Fruit fly (Drosophila melanogaster) whole organism, prepupa: Measurements from ENCODE around the gene Iml1.
A peak's percentile ranks its signal among the peaks of the same experiment; 100 is the strongest.

Experiments used
- CG15336 ChIP-seq: fragments of 200-800 bp; sonication (Bioruptor generic); IDR thresholded peaks from 2 replicates; pipeline ENCODE4 v1.3.6; 2022; ENCODE audit warnings: missing biosample characterization, missing genetic modification characterization
- CG1621 ChIP-seq: fragments of 200-800 bp; sonication (Bioruptor generic); optimal IDR thresholded peaks from 3 replicates; lab custom pipeline; 2018; ENCODE audit warnings: missing biosample characterization, mild to moderate bottlenecking, missing genetic modification characterization
- CG31627 ChIP-seq: fragments of 200-800 bp; sonication (Bioruptor generic); optimal IDR thresholded peaks from 3 replicates; lab custom pipeline; 2016; ENCODE audit warnings: missing biosample characterization, missing genetic modification characterization
- CG3919 ChIP-seq: fragments of 200-800 bp; sonication (Bioruptor generic); optimal IDR thresholded peaks from 3 replicates; lab custom pipeline; 2016; ENCODE audit warnings: missing biosample characterization, missing genetic modification characterization
- CG6792 ChIP-seq: fragments of 200-800 bp; sonication (Bioruptor generic); optimal IDR thresholded peaks from 3 replicates; lab custom pipeline; 2016; ENCODE audit warnings: missing biosample characterization, missing genetic modification characterization
- CG6808 ChIP-seq: fragments of 200-800 bp; sonication (Bioruptor generic); optimal IDR thresholded peaks from 3 replicates; lab custom pipeline; 2017; ENCODE audit warnings: missing biosample characterization, missing genetic modification characterization, mild to moderate bottlenecking, moderate library complexity, missing genetic modification reagents
- CG7368 ChIP-seq: fragments of 200-800 bp; sonication (Bioruptor generic); optimal IDR thresholded peaks from 3 replicates; lab custom pipeline; 2016; ENCODE audit warnings: missing biosample characterization, missing genetic modification characterization
- CG8319 ChIP-seq: fragments of 200-800 bp; sonication (Bioruptor generic); optimal IDR thresholded peaks from 3 replicates; lab custom pipeline; 2016; ENCODE audit warnings: missing biosample characterization, missing genetic modification characterization
- Eip75B ChIP-seq: fragments of 200-800 bp; sonication (Bioruptor generic); optimal IDR thresholded peaks from 3 replicates; lab custom pipeline; 2016; ENCODE audit warnings: missing biosample characterization, missing genetic modification characterization
- Eip93F ChIP-seq: fragments of 200-800 bp; sonication (Bioruptor generic); optimal IDR thresholded peaks from 2 replicates; lab custom pipeline; 2016; ENCODE audit warnings: missing biosample characterization, mild to moderate bottlenecking, missing genetic modification characterization
- Ets96B ChIP-seq: fragments of 200-800 bp; optimal IDR thresholded peaks from 2 replicates; lab custom pipeline; 2019; ENCODE audit warnings: missing biosample characterization, mild to moderate bottlenecking, missing genetic modification characterization, moderate library complexity
- Hr38 ChIP-seq: sonication (Bioruptor generic); optimal IDR thresholded peaks from 2 replicates; lab custom pipeline; 2016; ENCODE audit warnings: missing biosample characterization, missing genetic modification characterization
- Hr39 ChIP-seq: fragments of 200-800 bp; sonication (Bioruptor generic); optimal IDR thresholded peaks from 2 replicates; lab custom pipeline; 2016; ENCODE audit warnings: missing biosample characterization, missing genetic modification characterization
- Smox ChIP-seq: fragments of 200-800 bp; sonication (Bioruptor generic); optimal IDR thresholded peaks from 3 replicates; lab custom pipeline; 2016; ENCODE audit warnings: missing biosample characterization, missing genetic modification characterization
- Sox15 ChIP-seq: fragments of 200-800 bp; sonication (Bioruptor generic); optimal IDR thresholded peaks from 3 replicates; lab custom pipeline; 2016; ENCODE audit warnings: missing biosample characterization, missing genetic modification characterization
- acj6 ChIP-seq: fragments of 200-800 bp; sonication (Bioruptor generic); optimal IDR thresholded peaks from 3 replicates; lab custom pipeline; 2016; ENCODE audit warnings: missing biosample characterization, missing genetic modification characterization
- cyc ChIP-seq: fragments of 200-800 bp; sonication (Bioruptor generic); optimal IDR thresholded peaks from 3 replicates; lab custom pipeline; 2016; ENCODE audit warnings: missing biosample characterization, missing genetic modification characterization
- fkh ChIP-seq: fragments of 200-800 bp; sonication (Bioruptor generic); optimal IDR thresholded peaks from 3 replicates; lab custom pipeline; 2017; ENCODE audit warnings: missing biosample characterization, mild to moderate bottlenecking, missing genetic modification characterization, moderate library complexity
- net ChIP-seq: fragments of 200-800 bp; sonication (Bioruptor generic); optimal IDR thresholded peaks from 3 replicates; lab custom pipeline; 2016; ENCODE audit warnings: missing biosample characterization, missing genetic modification characterization
- ss ChIP-seq, 2 experiments: fragments of 200-800 bp; sonication (Bioruptor generic); optimal IDR thresholded peaks; 2 replicates in 1 of 2; 3 replicates in 1 of 2; lab custom pipeline; 2017 to 2018; ENCODE audit warnings: mild to moderate bottlenecking in 2 of 2, missing biosample characterization in 2 of 2, missing genetic modification characterization in 2 of 2, moderate library complexity in 1 of 2
- svp ChIP-seq: fragments of 200-800 bp; sonication (Bioruptor generic); peaks from one replicate; lab custom pipeline; 2016; ENCODE audit warnings: missing biosample characterization, missing genetic modification characterization

The Iml1 gene

dm6 chr3L:1478998-1479680, 54.7 kb downstream of the Iml1 start (continued):
- TF ChIP-seq CG6808 = peak; percentile 35
- peak; percentile 2 for TF ChIP-seq Sox15 (GFP tag; lab: Kevin White, UChicago)
- TF ChIP-seq CG8319 (GFP tag; lab: Kevin White, UChicago) = peak; percentile 6
- peak; percentile 62 for TF ChIP-seq CG1621 (tag; lab: Kevin White, UChicago)
- no peak for TF ChIP-seq Hr38 (GFP tag; lab: Kevin White, UChicago)
- TF ChIP-seq CG15336 (GFP tag; lab: Robert Waterston, UW) = peak; percentile 48
- no peak for TF ChIP-seq ss (GFP tag; optimal IDR thresholded peaks at IDR 0.05; lab: Kevin White, UChicago)
- TF ChIP-seq Eip75B (GFP tag; lab: Kevin White, UChicago) = peak; percentile 31
- TF ChIP-seq CG3919 (GFP tag; lab: Kevin White, UChicago) = peak; percentile 42
- peak; percentile 38 for TF ChIP-seq Smox
- TF ChIP-seq CG6792 = peak; percentile 45
- TF ChIP-seq CG7368 = no peak
- TF ChIP-seq Ets96B (tag; lab: Kevin White, UChicago) = peak; percentile 38
- TF ChIP-seq, all 60 proteins: peak for 41

DNA sequence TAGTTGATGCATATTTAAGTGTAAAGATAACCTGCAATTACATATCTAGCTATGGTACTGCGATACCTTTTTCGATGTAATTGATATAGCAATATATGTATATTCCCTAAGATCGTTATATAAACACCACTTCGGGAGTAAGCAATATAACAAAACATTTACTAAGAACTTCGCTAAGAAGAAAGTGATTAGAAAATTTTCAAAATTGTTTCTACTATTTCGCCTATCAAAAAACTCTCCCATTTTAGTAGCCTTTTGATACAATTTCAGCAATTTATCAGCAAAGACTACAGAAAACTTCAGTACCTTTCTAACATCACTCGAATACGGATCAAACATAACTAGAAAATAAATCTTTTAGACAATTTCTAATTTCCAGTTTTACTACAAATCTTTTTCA, 56.5 kb downstream of the Iml1 start, which contains the start of gene robl62A:
Gene robl62A (plus strand): TSS at position 301 of the 400 bp plus-strand sequence.
- TF ChIP-seq CG3919 (GFP tag; lab: Kevin White, UChicago) (no peak), Eip93F (GFP tag; lab: Kevin White, UChicago) (no peak), acj6 (GFP tag; lab: Kevin White, UChicago) (no peak), Hr38 (GFP tag; lab: Kevin White, UChicago) (no peak), CG6792 (no peak), fkh (GFP tag; lab: Kevin White, UChicago) (no peak), Ets96B (tag; lab: Kevin White, UChicago) (no peak), ss (GFP tag; optimal IDR thresholded peaks at IDR 0.05; lab: Kevin White, UChicago) (no peak), CG31627 (no peak), net (GFP tag; lab: Kevin White, UChicago) (no peak), Eip75B (GFP tag; lab: Kevin White, UChicago) (no peak), CG7368 (no peak)

DNA sequence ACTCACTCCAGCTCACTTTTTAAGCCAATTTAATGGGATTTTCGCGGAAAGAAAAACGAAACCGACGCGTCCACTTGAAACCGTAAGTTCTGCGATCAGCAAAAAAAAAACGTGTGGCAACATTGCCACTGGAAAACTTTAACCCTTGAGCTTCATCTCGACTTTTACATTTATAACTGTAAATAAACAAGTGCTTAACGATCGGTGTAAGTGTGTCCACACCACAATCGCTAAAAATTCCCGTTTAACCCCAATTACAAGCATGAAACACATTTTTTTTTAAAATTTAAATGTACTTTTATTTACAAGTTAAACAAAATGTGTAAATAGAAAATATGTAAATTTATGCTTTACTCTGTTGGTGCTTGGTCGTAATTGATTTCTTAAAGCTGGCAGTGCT, 58.7 kb downstream of the Iml1 start, which contains the start of gene Ptp61F:
Gene Ptp61F (minus strand): TSS at position 101 of the 400 bp plus-strand sequence.
- TF ChIP-seq cyc (GFP tag; lab: Kevin White, UChicago) = no peak
- no peak for TF ChIP-seq Hr39
- TF ChIP-seq Sox15 (GFP tag; lab: Kevin White, UChicago) = no peak
- TF ChIP-seq svp (GFP tag; lab: Kevin White, UChicago) = peak; percentile 3
- TF ChIP-seq, all 60 proteins: peak for 1
